Fruit fly (Drosophila melanogaster): ENCODE measurements around the gene CG3165.

DNA sequence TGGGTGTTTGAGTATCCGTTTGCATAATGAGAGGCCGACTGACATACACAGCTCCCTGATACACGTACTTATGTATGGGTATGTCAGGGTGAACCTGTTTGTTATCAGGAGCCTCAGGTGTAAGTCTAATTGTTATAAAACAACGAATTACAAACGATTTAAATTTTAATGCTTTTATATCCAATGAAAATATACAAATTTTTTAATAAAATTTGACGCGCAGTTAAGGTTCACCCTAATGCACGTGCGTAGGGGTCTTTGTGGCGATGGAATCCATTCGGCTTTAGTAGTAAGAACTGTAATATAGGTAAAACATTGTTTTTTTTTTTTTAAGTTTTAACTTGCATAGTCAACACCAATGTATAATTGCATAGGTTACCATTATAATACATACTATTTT, 32.4 kb upstream of the CG3165 start:
- TF ChIP-seq CG8478 (optimal IDR thresholded peaks at IDR 0.05): no peak
- no peak for TF ChIP-seq CTCF (optimal IDR thresholded peaks at IDR 0.05)

Measured in S2 (cell line).